Worm (Caenorhabditis elegans) whole organism, L1 larva: ENCODE measurements around the gene nlp-63.

Experiments used
- C04F5.9 ChIP-seq: sonication (generic microtip); optimal IDR thresholded peaks from 2 replicates; lab custom pipeline; 2016; ENCODE audit warnings: missing genetic modification characterization, missing compliant biosample characterization
- C16A3.4 ChIP-seq: fragments of 150-350 bp; optimal IDR thresholded peaks from 2 replicates; lab custom pipeline; 2014; ENCODE audit warnings: missing biosample characterization, missing genetic modification characterization
- aha-1 ChIP-seq: fragments of 150-350 bp; optimal IDR thresholded peaks from 2 replicates; lab custom pipeline; 2014; ENCODE audit warnings: missing biosample characterization, missing genetic modification characterization
- ama-1 ChIP-seq: fragments of 150-350 bp; optimal IDR thresholded peaks from 2 replicates; lab custom pipeline; 2014
- blmp-1 ChIP-seq: fragments of 150-350 bp; optimal IDR thresholded peaks from 2 replicates; lab custom pipeline; 2014; ENCODE audit warnings: missing biosample characterization, missing genetic modification characterization
- ceh-63 ChIP-seq: fragments of 200-800 bp; sonication (Bioruptor generic); optimal IDR thresholded peaks from 2 replicates; lab custom pipeline; 2018; ENCODE audit warnings: mild to moderate bottlenecking, missing genetic modification characterization, missing compliant biosample characterization
- ceh-8 ChIP-seq: fragments of 200-800 bp; sonication (Bioruptor generic); optimal IDR thresholded peaks from 2 replicates; lab custom pipeline; 2018; ENCODE audit warnings: mild to moderate bottlenecking, missing genetic modification characterization, moderate library complexity, missing compliant biosample characterization
- ceh-88 ChIP-seq: fragments of 200-800 bp; sonication (Bioruptor generic); IDR thresholded peaks from 2 replicates; pipeline ENCODE4 v1.3.6; 2022; ENCODE audit warnings: missing genetic modification characterization, missing compliant biosample characterization
- ces-1 ChIP-seq: fragments of 150-350 bp; optimal IDR thresholded peaks from 2 replicates; lab custom pipeline; 2014; ENCODE audit warnings: missing biosample characterization, missing genetic modification reagents, missing genetic modification characterization
- dpl-1 ChIP-seq, 3 experiments: fragments of 150-350 bp in 2 of 3; sonication (generic microtip) in 1 of 3; optimal IDR thresholded peaks; 2 replicates each; lab custom pipeline; 2014 to 2017; ENCODE audit warnings: missing biosample characterization in 3 of 3, missing genetic modification characterization in 3 of 3, missing genetic modification reagents in 3 of 3
- dsc-1 ChIP-seq: sonication (generic microtip); optimal IDR thresholded peaks from 2 replicates; lab custom pipeline; 2016; ENCODE audit warnings: mild to moderate bottlenecking, missing genetic modification characterization, missing compliant biosample characterization
- efl-1 ChIP-seq, 4 experiments: fragments of 150-350 bp; optimal IDR thresholded peaks in 3 of 4; peaks in 1 of 4; 1 replicate in 1 of 4; 2 replicates in 3 of 4; lab custom pipeline; 2014; ENCODE audit warnings: missing biosample characterization in 2 of 4, missing genetic modification characterization in 2 of 4, missing genetic modification reagents in 2 of 4
- efl-3 ChIP-seq: fragments of 200-800 bp; sonication (Bioruptor generic); optimal IDR thresholded peaks from 2 replicates; lab custom pipeline; 2018; ENCODE audit warnings: mild to moderate bottlenecking, missing genetic modification characterization, missing compliant biosample characterization
- elt-2 ChIP-seq: sonication (generic microtip); optimal IDR thresholded peaks from 2 replicates; lab custom pipeline; 2016; ENCODE audit warnings: missing genetic modification characterization, mild to moderate bottlenecking, inconsistent platforms, missing compliant biosample characterization, missing genetic modification reagents
- elt-3 ChIP-seq, 6 experiments: fragments of 150-350 bp in 1 of 6; sonication (generic microtip); optimal IDR thresholded peaks; 2 replicates each; lab custom pipeline; 2017 to 2018; ENCODE audit warnings: missing biosample characterization in 6 of 6, missing genetic modification characterization in 6 of 6, inconsistent platforms in 1 of 6
- ets-5 ChIP-seq: fragments of 200-800 bp; sonication (Bioruptor generic); IDR thresholded peaks from 2 replicates; pipeline ENCODE4 v1.3.6; 2022; ENCODE audit warnings: missing genetic modification characterization, missing compliant biosample characterization
- fkh-4 ChIP-seq: sonication (generic microtip); optimal IDR thresholded peaks from 2 replicates; lab custom pipeline; 2016; ENCODE audit warnings: missing compliant biosample characterization, missing genetic modification characterization, borderline replicate concordance
- fkh-8 ChIP-seq: sonication (generic microtip); optimal IDR thresholded peaks from 2 replicates; lab custom pipeline; 2016; ENCODE audit warnings: mild to moderate bottlenecking, missing genetic modification characterization, missing compliant biosample characterization
- hlh-4 ChIP-seq: sonication (generic microtip); optimal IDR thresholded peaks from 2 replicates; lab custom pipeline; 2016; ENCODE audit warnings: mild to moderate bottlenecking, missing genetic modification characterization, missing compliant biosample characterization
- hpl-2 ChIP-seq: fragments of 150-350 bp; optimal IDR thresholded peaks from 2 replicates; lab custom pipeline; 2014; ENCODE audit warnings: missing biosample characterization, missing genetic modification reagents, missing genetic modification characterization
- irx-1 ChIP-seq: sonication (generic microtip); optimal IDR thresholded peaks from 2 replicates; lab custom pipeline; 2016; ENCODE audit warnings: missing genetic modification characterization, missing compliant biosample characterization
- isw-1 ChIP-seq: fragments of 200-800 bp; sonication (Bioruptor generic); IDR thresholded peaks from 2 replicates; pipeline ENCODE4 v1.3.6; 2022; ENCODE audit warnings: missing genetic modification characterization, missing compliant biosample characterization
- jun-1 ChIP-seq: fragments of 150-350 bp; optimal IDR thresholded peaks from 2 replicates; lab custom pipeline; 2014; ENCODE audit warnings: missing biosample characterization, missing genetic modification reagents, missing genetic modification characterization
- lin-35 ChIP-seq, 2 experiments: fragments of 150-350 bp; optimal IDR thresholded peaks; 2 replicates each; lab custom pipeline; 2014; ENCODE audit warnings: missing biosample characterization in 2 of 2, missing genetic modification characterization in 2 of 2, missing genetic modification reagents in 2 of 2
- lir-3 ChIP-seq: sonication (generic microtip); optimal IDR thresholded peaks from 2 replicates; lab custom pipeline; 2016; ENCODE audit warnings: mild to moderate bottlenecking, missing genetic modification characterization, moderate library complexity, missing compliant biosample characterization; ENCODE audit not compliant: poor library complexity
- mdl-1 ChIP-seq, 2 experiments: fragments of 150-350 bp; optimal IDR thresholded peaks; 2 replicates each; lab custom pipeline; 2014 to 2017; ENCODE audit warnings: missing biosample characterization in 2 of 2, missing genetic modification characterization in 2 of 2, inconsistent platforms in 1 of 2
- mef-2 ChIP-seq: fragments of 150-350 bp; optimal IDR thresholded peaks from 2 replicates; lab custom pipeline; 2014; ENCODE audit warnings: missing biosample characterization, missing genetic modification characterization
- nhr-11 ChIP-seq: fragments of 150-350 bp; optimal IDR thresholded peaks from 2 replicates; lab custom pipeline; 2014; ENCODE audit warnings: missing biosample characterization, missing genetic modification characterization
- nhr-12 ChIP-seq: sonication (generic microtip); optimal IDR thresholded peaks from 2 replicates; lab custom pipeline; 2017; ENCODE audit warnings: missing biosample characterization, missing genetic modification characterization
- nhr-20 ChIP-seq: sonication (generic microtip); optimal IDR thresholded peaks from 2 replicates; lab custom pipeline; 2016; ENCODE audit warnings: mild to moderate bottlenecking, missing genetic modification characterization, missing compliant biosample characterization
- nhr-237 ChIP-seq: fragments of 150-350 bp; optimal IDR thresholded peaks from 2 replicates; lab custom pipeline; 2014; ENCODE audit warnings: missing biosample characterization, missing genetic modification characterization
- nhr-28 ChIP-seq: fragments of 150-350 bp; optimal IDR thresholded peaks from 2 replicates; lab custom pipeline; 2014; ENCODE audit warnings: missing biosample characterization, missing genetic modification characterization
- nhr-71 ChIP-seq: sonication (generic microtip); optimal IDR thresholded peaks from 2 replicates; lab custom pipeline; 2016; ENCODE audit warnings: mild to moderate bottlenecking, missing genetic modification characterization, moderate library complexity, missing compliant biosample characterization
- nhr-76 ChIP-seq: sonication (generic microtip); optimal IDR thresholded peaks from 2 replicates; lab custom pipeline; 2017; ENCODE audit warnings: missing biosample characterization, missing genetic modification characterization
- nhr-77 ChIP-seq: fragments of 150-350 bp; optimal IDR thresholded peaks from 2 replicates; lab custom pipeline; 2014; ENCODE audit warnings: missing biosample characterization, missing genetic modification characterization
- nhr-84 ChIP-seq: sonication (generic microtip); optimal IDR thresholded peaks from 2 replicates; lab custom pipeline; 2017; ENCODE audit warnings: missing biosample characterization, missing genetic modification characterization
- nhr-85 ChIP-seq: sonication (generic microtip); peaks from one replicate; lab custom pipeline; 2016; ENCODE audit warnings: missing genetic modification characterization, inconsistent platforms, missing compliant biosample characterization
- nhr-90 ChIP-seq: sonication (generic microtip); optimal IDR thresholded peaks from 2 replicates; lab custom pipeline; 2016; ENCODE audit warnings: mild to moderate bottlenecking, missing genetic modification characterization, missing compliant biosample characterization; ENCODE audit not compliant: poor library complexity
- pag-3 ChIP-seq: sonication (generic microtip); optimal IDR thresholded peaks from 2 replicates; lab custom pipeline; 2017; ENCODE audit warnings: missing genetic modification characterization, mild to moderate bottlenecking, missing compliant biosample characterization, antibody characterized with exemption, borderline replicate concordance; ENCODE audit not compliant: insufficient read depth
- pqm-1 ChIP-seq: sonication (generic microtip); optimal IDR thresholded peaks from 3 replicates; lab custom pipeline; 2017; ENCODE audit warnings: missing biosample characterization, missing genetic modification characterization
- rnt-1 ChIP-seq: sonication (generic microtip); optimal IDR thresholded peaks from 2 replicates; lab custom pipeline; 2016; ENCODE audit warnings: mild to moderate bottlenecking, missing genetic modification characterization, moderate library complexity, missing compliant biosample characterization
- sox-4 ChIP-seq: sonication (generic microtip); optimal IDR thresholded peaks from 2 replicates; lab custom pipeline; 2016; ENCODE audit warnings: missing genetic modification characterization, missing compliant biosample characterization
- sptf-1 ChIP-seq: fragments of 150-350 bp; optimal IDR thresholded peaks from 2 replicates; lab custom pipeline; 2014; ENCODE audit warnings: missing biosample characterization, missing genetic modification characterization
- sup-37 ChIP-seq: fragments of 200-800 bp; sonication (Bioruptor generic); optimal IDR thresholded peaks from 2 replicates; lab custom pipeline; 2018; ENCODE audit warnings: mild to moderate bottlenecking, missing genetic modification characterization, missing compliant biosample characterization
- swsn-7 ChIP-seq: sonication (generic microtip); optimal IDR thresholded peaks from 2 replicates; lab custom pipeline; 2016; ENCODE audit warnings: missing genetic modification characterization, missing compliant biosample characterization
- tbx-2 ChIP-seq: sonication (generic microtip); optimal IDR thresholded peaks from 2 replicates; lab custom pipeline; 2016; ENCODE audit warnings: missing genetic modification characterization, missing compliant biosample characterization
- tlp-1 ChIP-seq: fragments of 150-350 bp; optimal IDR thresholded peaks from 2 replicates; lab custom pipeline; 2014; ENCODE audit warnings: missing biosample characterization, missing genetic modification characterization
- unc-130 ChIP-seq: fragments of 150-350 bp; optimal IDR thresholded peaks from 2 replicates; lab custom pipeline; 2017; ENCODE audit warnings: missing biosample characterization, missing genetic modification characterization, inconsistent platforms
- unc-30 ChIP-seq: sonication (generic microtip); optimal IDR thresholded peaks from 2 replicates; lab custom pipeline; 2017; ENCODE audit warnings: missing biosample characterization, missing genetic modification characterization
- unc-62 ChIP-seq: fragments of 150-350 bp; optimal IDR thresholded peaks from 2 replicates; lab custom pipeline; 2014; ENCODE audit warnings: missing biosample characterization, missing genetic modification reagents, missing genetic modification characterization
- unc-86 ChIP-seq: sonication (generic microtip); optimal IDR thresholded peaks from 2 replicates; lab custom pipeline; 2016; ENCODE audit warnings: missing genetic modification characterization, missing compliant biosample characterization
- vab-15 ChIP-seq: sonication (generic microtip); optimal IDR thresholded peaks from 2 replicates; lab custom pipeline; 2017; ENCODE audit warnings: missing genotype, mild to moderate bottlenecking, missing genetic modification characterization, missing compliant biosample characterization
- zag-1 ChIP-seq: fragments of 150-350 bp; optimal IDR thresholded peaks from 2 replicates; lab custom pipeline; 2014; ENCODE audit warnings: missing biosample characterization, missing genetic modification characterization
- zip-4 ChIP-seq: fragments of 200-800 bp; sonication (Bioruptor generic); optimal IDR thresholded peaks from 2 replicates; lab custom pipeline; 2018; ENCODE audit warnings: mild to moderate bottlenecking, missing genetic modification characterization, moderate library complexity, missing compliant biosample characterization

Gene nlp-63

ce11 chrII:10200759-10201158 is 45.6 kb downstream of the nlp-63 start, which contains the start of gene arv-1 (continued):
- TF ChIP-seq pag-3 (no peak), blmp-1 (tag; lab: Kevin White, UChicago) (peak; percentile 63), C16A3.4 (tag; lab: Kevin White, UChicago) (peak; percentile 50), efl-3 (GFP tag; lab: Kevin White, UChicago) (no peak), nhr-76 (tag; lab: Kevin White, UChicago) (no peak), ets-5 (GFP tag; lab: Robert Waterston, UW) (no peak), irx-1 (tag; lab: Kevin White, UChicago) (peak; percentile 75), nhr-84 (tag; lab: Kevin White, UChicago) (no peak), swsn-7 (peak; percentile 61), nhr-77 (tag; lab: Kevin White, UChicago) (no peak), mdl-1 (tag; optimal IDR thresholded peaks at IDR 0.05; lab: Kevin White, UChicago) (no peak), lin-35 (GFP tag; optimal IDR thresholded peaks at IDR 0.05; lab: Kevin White, UChicago) (peak; percentile 43 to 72), ces-1 (no peak), nhr-28 (tag; lab: Kevin White, UChicago) (no peak), nhr-85 (tag; lab: Kevin White, UChicago) (peak; percentile 67), mef-2 (tag; lab: Kevin White, UChicago) (no peak), tbx-2 (tag; lab: Kevin White, UChicago) (peak; percentile 75), ceh-8 (GFP tag; lab: Kevin White, UChicago) (no peak), efl-1 (optimal IDR thresholded peaks at IDR 0.05; lab: Kevin White, UChicago) (peak; percentile 68 to 72), efl-1 (GFP tag; optimal IDR thresholded peaks at IDR 0.05 in 1 of 2; lab: Kevin White, UChicago) (peak; percentile 59 to 97), isw-1 (GFP tag; lab: Robert Waterston, UW) (peak; percentile 43), elt-2 (tag; lab: Kevin White, UChicago) (peak; percentile 27), sup-37 (GFP tag; lab: Kevin White, UChicago) (no peak), zag-1 (tag; lab: Kevin White, UChicago) (no peak), tlp-1 (no peak), hpl-2 (GFP tag; lab: Kevin White, UChicago) (no peak), ceh-63 (GFP tag; lab: Kevin White, UChicago) (no peak), rnt-1 (peak; percentile 92), nhr-11 (peak; percentile 27), nhr-71 (peak; percentile 79), C04F5.9 (tag; lab: Kevin White, UChicago) (peak; percentile 52), nhr-237 (tag; lab: Kevin White, UChicago) (no peak), nhr-12 (no peak), sptf-1 (tag; lab: Kevin White, UChicago) (no peak), pqm-1 (tag; lab: Kevin White, UChicago) (no peak), ama-1 (no peak), ceh-88 (GFP tag; lab: Robert Waterston, UW) (no peak; the same call in 1 of the 2 replicates), nhr-20 (tag; lab: Kevin White, UChicago) (peak; percentile 71), dpl-1 (GFP tag; optimal IDR thresholded peaks at IDR 0.05; lab: Kevin White, UChicago) (peak; percentile 51 to 72 (median 70)), fkh-4 (peak; percentile 79), unc-86 (tag; lab: Kevin White, UChicago) (peak; percentile 42), nhr-90 (tag; lab: Kevin White, UChicago) (peak; percentile 81), dsc-1 (tag; lab: Kevin White, UChicago) (peak; percentile 65), lir-3 (tag; lab: Kevin White, UChicago) (peak; percentile 89), elt-3 (tag; optimal IDR thresholded peaks at IDR 0.05; lab: Kevin White, UChicago) (peak in 1 of 6 experiments; percentile 51), jun-1 (tag; lab: Kevin White, UChicago) (no peak), fkh-8 (tag; lab: Kevin White, UChicago) (peak; percentile 58), aha-1 (no peak), zip-4 (GFP tag; lab: Kevin White, UChicago) (no peak), unc-62 (GFP tag; lab: Kevin White, UChicago) (no peak), unc-30 (tag; lab: Kevin White, UChicago) (no peak), hlh-4 (tag; lab: Kevin White, UChicago) (no peak), sox-4 (peak; percentile 36), vab-15 (tag; lab: Kevin White, UChicago) (no peak), unc-130 (tag; lab: Kevin White, UChicago) (peak; percentile 66)
